Worm (Caenorhabditis elegans) whole organism, L4/young adult: ENCODE results near the gene W04G3.12.

Experiments
- W03F9.2 ChIP-seq: fragments of 150-350 bp; optimal IDR thresholded peaks from 2 replicates; lab custom pipeline; 2014; ENCODE audit warnings: missing biosample characterization, missing genetic modification characterization
- dao-5 ChIP-seq: sonication (generic microtip); optimal IDR thresholded peaks from 2 replicates; lab custom pipeline; 2016; ENCODE audit warnings: missing genotype, missing genetic modification characterization, moderate library complexity, missing compliant biosample characterization
- him-1 ChIP-seq: sonication (generic microtip); optimal IDR thresholded peaks from 2 replicates; lab custom pipeline; 2016; ENCODE audit warnings: missing genotype, missing genetic modification reagents, missing genetic modification characterization, missing compliant biosample characterization

ce11 chrX:11068334-11068733 lies 8.3 kb downstream of the W04G3.12 start, which contains the start of gene apt-9:
- TF ChIP-seq W03F9.2 (tag; lab: Kevin White, UChicago) (no peak), dao-5 (tag; lab: Kevin White, UChicago) (no peak), him-1 (no peak)
